Fruit fly (Drosophila melanogaster) whole organism, adult: ENCODE measurements around the gene Drsl4.

Source experiments
- CG14711 ChIP-seq: fragments of 200-800 bp; sonication (Bioruptor generic); optimal IDR thresholded peaks from 2 replicates; lab custom pipeline; 2018; ENCODE audit warnings: missing biosample characterization, mild to moderate bottlenecking, missing genetic modification characterization, moderate library complexity
- CG1620 ChIP-seq: fragments of 200-800 bp; sonication (Bioruptor generic); optimal IDR thresholded peaks from 2 replicates; lab custom pipeline; 2016; ENCODE audit warnings: missing biosample characterization, missing genetic modification characterization
- CG33017 ChIP-seq: fragments of 200-800 bp; sonication (Bioruptor generic); optimal IDR thresholded peaks from 2 replicates; lab custom pipeline; 2018; ENCODE audit warnings: missing biosample characterization, mild to moderate bottlenecking, missing genetic modification characterization, moderate library complexity
- Clk ChIP-seq: fragments of 200-800 bp; sonication (Bioruptor generic); optimal IDR thresholded peaks from 2 replicates; lab custom pipeline; 2017; ENCODE audit warnings: missing biosample characterization, missing genetic modification characterization
- cic ChIP-seq: fragments of 200-800 bp; sonication (Bioruptor generic); optimal IDR thresholded peaks from 2 replicates; lab custom pipeline; 2017; ENCODE audit warnings: missing biosample characterization, mild to moderate bottlenecking, missing genetic modification characterization, moderate library complexity

- TF ChIP-seq CG33017 (tag; lab: Kevin White, UChicago): no peak
- no peak for TF ChIP-seq CG1620 (GFP tag; lab: Kevin White, UChicago)
- TF ChIP-seq cic: no peak
- no peak for TF ChIP-seq CG14711 (tag; lab: Kevin White, UChicago)
- TF ChIP-seq Clk: no peak
These were observed 29.1 kb downstream of the Drsl4 start for dm6 chr3L:3344528-3344927.
